Worm (Caenorhabditis elegans) whole organism, late embryonic: Measurements from ENCODE around the gene F10B5.2.

Source experiments
- C08G9.2 ChIP-seq: sonication (generic microtip); optimal IDR thresholded peaks from 2 replicates; lab custom pipeline; 2016; ENCODE audit warnings: mild to moderate bottlenecking, missing genetic modification characterization, moderate library complexity, missing compliant biosample characterization
- K02D7.2 ChIP-seq: sonication (generic microtip); optimal IDR thresholded peaks from 2 replicates; lab custom pipeline; 2017; ENCODE audit warnings: mild to moderate bottlenecking, missing genetic modification characterization, missing compliant biosample characterization
- T23F11.4 ChIP-seq: fragments of 200-800 bp; sonication (Bioruptor generic); optimal IDR thresholded peaks from 2 replicates; lab custom pipeline; 2018; ENCODE audit warnings: mild to moderate bottlenecking, missing genetic modification characterization, missing compliant biosample characterization
- Y22D7AL.16 ChIP-seq: sonication (generic microtip); optimal IDR thresholded peaks from 2 replicates; lab custom pipeline; 2016; ENCODE audit warnings: missing genetic modification characterization, missing compliant biosample characterization
- ahr-1 ChIP-seq: sonication (generic microtip); optimal IDR thresholded peaks from 2 replicates; lab custom pipeline; 2016; ENCODE audit warnings: missing genetic modification characterization, missing compliant biosample characterization
- ama-1 ChIP-seq: fragments of 150-350 bp; optimal IDR thresholded peaks from 2 replicates; lab custom pipeline; 2014
- ceh-18 ChIP-seq: sonication (generic microtip); optimal IDR thresholded peaks from 2 replicates; lab custom pipeline; 2016; ENCODE audit warnings: missing genetic modification characterization, missing compliant biosample characterization
- ceh-19 ChIP-seq: fragments of 200-800 bp; sonication (Bioruptor generic); optimal IDR thresholded peaks from 2 replicates; lab custom pipeline; 2018; ENCODE audit warnings: mild to moderate bottlenecking, missing genetic modification characterization, missing compliant biosample characterization
- ceh-30 ChIP-seq: fragments of 150-350 bp; optimal IDR thresholded peaks from 2 replicates; lab custom pipeline; 2014; ENCODE audit warnings: missing biosample characterization, missing genetic modification characterization
- ceh-31 ChIP-seq: sonication (generic microtip); optimal IDR thresholded peaks from 2 replicates; lab custom pipeline; 2016; ENCODE audit warnings: missing genetic modification characterization, missing compliant biosample characterization
- ceh-45 ChIP-seq: fragments of 200-800 bp; sonication (Bioruptor generic); IDR thresholded peaks from 2 replicates; pipeline ENCODE4 v1.3.6; 2022; ENCODE audit warnings: missing genetic modification reagents, missing genetic modification characterization, missing compliant biosample characterization
- dmd-4 ChIP-seq: sonication (generic microtip); optimal IDR thresholded peaks from 2 replicates; lab custom pipeline; 2016; ENCODE audit warnings: borderline replicate concordance, missing genetic modification characterization, missing compliant biosample characterization
- dve-1 ChIP-seq: sonication (generic microtip); optimal IDR thresholded peaks from 2 replicates; lab custom pipeline; 2017; ENCODE audit warnings: antibody characterized with exemption, mild to moderate bottlenecking, missing genetic modification characterization, missing compliant biosample characterization
- elt-2 ChIP-seq: sonication (generic microtip); optimal IDR thresholded peaks from 2 replicates; lab custom pipeline; 2016; ENCODE audit warnings: missing genetic modification reagents, missing genetic modification characterization, missing compliant biosample characterization
- fax-1 ChIP-seq: sonication (generic microtip); optimal IDR thresholded peaks from 2 replicates; lab custom pipeline; 2016; ENCODE audit warnings: missing genotype, missing genetic modification characterization, missing compliant biosample characterization
- gmeb-2 ChIP-seq: sonication (generic microtip); optimal IDR thresholded peaks from 2 replicates; lab custom pipeline; 2016; ENCODE audit warnings: missing genetic modification characterization, inconsistent platforms, missing compliant biosample characterization
- hlh-30 ChIP-seq: sonication (generic microtip); optimal IDR thresholded peaks from 2 replicates; lab custom pipeline; 2017; ENCODE audit warnings: antibody characterized with exemption, missing genetic modification characterization, missing compliant biosample characterization; ENCODE audit not compliant: insufficient read depth
- hlh-8 ChIP-seq: sonication (generic microtip); optimal IDR thresholded peaks from 2 replicates; lab custom pipeline; 2016; ENCODE audit warnings: missing genotype, missing genetic modification characterization, missing compliant biosample characterization
- madf-2 ChIP-seq: sonication (generic microtip); optimal IDR thresholded peaks from 2 replicates; lab custom pipeline; 2017; ENCODE audit warnings: missing genetic modification characterization, missing compliant biosample characterization
- mec-3 ChIP-seq: sonication (generic microtip); optimal IDR thresholded peaks from 2 replicates; lab custom pipeline; 2016; ENCODE audit warnings: borderline replicate concordance, missing genetic modification characterization, missing compliant biosample characterization
- nfya-1 ChIP-seq: sonication (generic microtip); optimal IDR thresholded peaks from 2 replicates; lab custom pipeline; 2017; ENCODE audit warnings: missing genetic modification characterization, mild to moderate bottlenecking, missing compliant biosample characterization, antibody characterized with exemption, moderate library complexity
- npax-4 ChIP-seq: sonication (generic microtip); optimal IDR thresholded peaks from 2 replicates; lab custom pipeline; 2016; ENCODE audit warnings: missing genetic modification characterization, missing compliant biosample characterization
- odd-2 ChIP-seq: sonication (generic microtip); optimal IDR thresholded peaks from 2 replicates; lab custom pipeline; 2017; ENCODE audit warnings: antibody characterized with exemption, mild to moderate bottlenecking, missing genetic modification characterization, missing compliant biosample characterization
- pax-1 ChIP-seq: fragments of 150-350 bp; optimal IDR thresholded peaks from 2 replicates; lab custom pipeline; 2014; ENCODE audit warnings: missing biosample characterization, missing genetic modification characterization
- ref-2 ChIP-seq: sonication (generic microtip); optimal IDR thresholded peaks from 2 replicates; lab custom pipeline; 2016; ENCODE audit warnings: missing genetic modification characterization, missing compliant biosample characterization
- rnt-1 ChIP-seq: sonication (generic microtip); optimal IDR thresholded peaks from 2 replicates; lab custom pipeline; 2016; ENCODE audit warnings: missing genetic modification characterization, missing compliant biosample characterization
- sdc-2 ChIP-seq: sonication (generic microtip); optimal IDR thresholded peaks from 2 replicates; lab custom pipeline; 2016; ENCODE audit warnings: missing genotype, missing genetic modification characterization, missing compliant biosample characterization
- sox-2 ChIP-seq: fragments of 200-800 bp; sonication (Bioruptor generic); IDR thresholded peaks from 2 replicates; pipeline ENCODE4 v1.3.6; 2022; ENCODE audit warnings: missing genetic modification reagents, missing genetic modification characterization, missing compliant biosample characterization
- sox-4 ChIP-seq: sonication (generic microtip); optimal IDR thresholded peaks from 2 replicates; lab custom pipeline; 2017; ENCODE audit warnings: mild to moderate bottlenecking, missing genetic modification characterization, inconsistent platforms, missing compliant biosample characterization
- tbx-2 ChIP-seq: sonication (generic microtip); optimal IDR thresholded peaks from 2 replicates; lab custom pipeline; 2016; ENCODE audit warnings: missing genetic modification characterization, missing compliant biosample characterization
- unc-42 ChIP-seq: sonication (generic microtip); optimal IDR thresholded peaks from 2 replicates; lab custom pipeline; 2016; ENCODE audit warnings: missing genotype, missing genetic modification characterization, missing compliant biosample characterization
- unc-55 ChIP-seq: sonication (generic microtip); optimal IDR thresholded peaks from 2 replicates; lab custom pipeline; 2017; ENCODE audit warnings: missing biosample characterization, missing genetic modification reagents, missing genetic modification characterization
- zip-5 ChIP-seq: sonication (generic microtip); optimal IDR thresholded peaks from 2 replicates; lab custom pipeline; 2016; ENCODE audit warnings: missing genetic modification characterization, missing compliant biosample characterization

F10B5.2 gene

DNA sequence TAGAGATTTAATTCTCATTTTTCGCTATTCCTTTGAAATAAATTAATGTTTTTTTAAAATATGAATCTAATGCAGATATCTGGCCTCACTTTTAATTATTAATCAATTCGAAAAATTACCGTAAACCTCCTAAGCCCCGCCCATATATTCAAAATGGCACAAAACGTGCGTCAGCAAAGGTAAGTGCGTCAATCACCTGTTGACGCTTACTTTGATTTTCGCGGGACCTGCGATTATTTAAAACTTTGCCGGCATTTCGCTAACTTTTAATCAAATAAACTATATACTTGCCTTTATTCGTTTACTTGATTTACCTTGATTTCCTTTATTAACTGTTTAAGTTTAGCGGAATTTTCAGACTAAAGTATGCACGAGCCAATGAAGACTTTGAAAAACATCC is 13.4 kb downstream of the F10B5.2 start, which contains the start of gene pch-2:
TSS of gene pch-2 (plus strand) at position 359 of the 400 bp plus-strand sequence.
- TF ChIP-seq fax-1 (tag; lab: Kevin White, UChicago) (no peak), ceh-19 (no peak), npax-4 (tag; lab: Kevin White, UChicago) (no peak), unc-42 (peak; percentile 2), pax-1 (tag; lab: Kevin White, UChicago) (no peak), dve-1 (no peak), sdc-2 (no peak), elt-2 (tag; lab: Kevin White, UChicago) (no peak), sox-4 (tag; lab: Kevin White, UChicago) (no peak), nfya-1 (tag; lab: Kevin White, UChicago) (peak; percentile 11)

DNA sequence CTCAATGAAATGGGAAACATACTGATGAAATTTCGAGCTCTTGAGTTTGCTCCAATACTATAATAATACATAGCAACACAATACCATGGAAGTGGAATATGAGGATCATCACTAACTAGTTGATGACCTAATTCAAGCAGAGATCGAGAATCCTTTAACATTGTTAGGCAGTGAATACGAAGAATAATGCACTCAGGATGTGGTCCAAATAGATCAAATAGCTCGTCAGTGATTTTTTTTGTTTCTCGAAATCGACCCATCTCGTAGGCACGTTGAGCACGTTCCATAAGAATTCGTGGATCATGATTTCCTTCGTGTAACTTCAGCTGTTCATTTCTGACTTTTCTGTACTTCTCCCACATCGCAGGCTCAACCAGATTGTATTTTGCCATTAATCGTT is 16.4 kb downstream of the F10B5.2 start:
- TF ChIP-seq ref-2 (tag; lab: Kevin White, UChicago) (no peak), hlh-8 (tag; lab: Kevin White, UChicago) (no peak), zip-5 (tag; lab: Kevin White, UChicago) (no peak), elt-2 (tag; lab: Kevin White, UChicago) (no peak), K02D7.2 (tag; lab: Kevin White, UChicago) (no peak), gmeb-2 (tag; lab: Kevin White, UChicago) (no peak)

DNA sequence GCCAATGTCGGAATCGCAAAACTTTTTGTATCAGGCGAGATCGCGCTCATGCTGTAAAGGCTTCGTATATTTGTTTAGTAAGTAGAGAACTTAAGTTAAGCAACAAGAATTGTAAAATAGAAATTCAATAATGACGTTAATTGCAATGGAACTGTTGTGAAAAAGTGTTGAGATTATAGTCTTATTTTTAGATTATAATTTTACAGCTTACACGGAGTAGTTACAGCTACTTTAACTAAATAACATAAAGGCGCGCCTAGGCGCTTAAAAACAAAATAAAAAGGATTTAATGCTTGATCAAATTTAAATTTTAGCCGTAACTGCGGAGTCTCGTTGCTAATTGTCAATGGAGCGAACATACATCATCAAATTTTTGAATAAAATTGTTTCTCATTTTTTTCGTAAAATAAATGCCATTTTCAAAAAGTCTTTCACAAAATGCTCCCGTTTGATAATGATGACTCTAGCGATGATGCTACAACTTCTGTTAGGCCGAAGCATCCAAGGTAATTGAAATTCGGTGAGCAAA is 17.6 kb downstream of the F10B5.2 start, which contains the start of the genes emb-27 and rrf-3:
TSS of gene emb-27 (minus strand) at position 51 of the 529 bp plus-strand sequence.
TSS of gene rrf-3 (plus strand) at position 346 of the 529 bp plus-strand sequence.
- peak; percentile 11 for TF ChIP-seq unc-55 (GFP tag; lab: Kevin White, UChicago)
- peak; percentile 15 for TF ChIP-seq rnt-1 (tag; lab: Kevin White, UChicago)
- peak; percentile 3 for TF ChIP-seq pax-1 (tag; lab: Kevin White, UChicago)
- peak; percentile 98 for TF ChIP-seq unc-42
- no peak for TF ChIP-seq ceh-31 (tag; lab: Kevin White, UChicago)
- TF ChIP-seq npax-4 (tag; lab: Kevin White, UChicago): no peak

DNA sequence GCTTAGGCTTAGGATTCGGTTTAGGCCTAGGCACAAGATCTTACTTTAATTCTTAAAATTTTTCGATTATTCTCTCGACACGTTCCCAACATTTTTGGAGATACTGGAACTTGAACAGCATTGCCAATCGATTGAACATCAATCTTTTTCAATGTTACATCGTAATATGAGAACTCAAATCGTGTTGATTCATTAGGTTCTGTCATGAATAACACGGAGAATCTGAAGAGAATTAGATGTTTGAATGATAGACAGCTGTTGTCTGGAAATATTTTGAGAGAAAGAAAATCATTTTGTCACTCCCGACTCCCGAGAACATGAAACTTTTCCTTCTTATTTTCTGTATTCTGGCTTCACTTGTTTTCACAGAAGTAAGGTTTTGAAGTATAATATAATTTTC is 24.7 kb downstream of the F10B5.2 start, which contains the start of gene T05C12.15:
TSS of gene T05C12.15 (plus strand) at position 301 of the 400 bp plus-strand sequence.
- TF ChIP-seq unc-55 (GFP tag; lab: Kevin White, UChicago) (peak; percentile 20), zip-5 (tag; lab: Kevin White, UChicago) (no peak)
- TF ChIP-seq, all 69 proteins: peak for 1

DNA sequence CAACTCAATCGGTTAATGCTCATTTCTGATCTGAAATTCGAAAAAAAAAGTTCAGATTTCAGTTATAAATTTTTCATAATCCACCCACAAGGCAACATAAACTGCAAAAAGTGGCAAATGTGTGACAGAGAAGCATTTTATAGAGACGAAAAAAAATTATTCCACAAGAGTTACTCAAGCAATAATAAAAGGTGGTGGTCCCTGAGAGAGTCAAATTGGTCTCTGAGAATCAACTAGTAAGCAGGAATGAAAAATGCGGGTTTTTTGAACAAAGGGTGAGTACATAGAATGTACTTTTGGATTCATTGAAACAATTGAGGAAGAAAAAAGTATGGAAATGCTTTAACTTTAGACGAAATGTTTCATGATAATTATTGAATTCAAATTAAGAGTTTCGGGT is 25.8 kb downstream of the F10B5.2 start, which contains the start of gene T05C12.11:
TSS of gene T05C12.11 (minus strand) at position 101 of the 400 bp plus-strand sequence.
- no peak for TF ChIP-seq dmd-4 (tag; lab: Kevin White, UChicago)
- TF ChIP-seq Y22D7AL.16 (tag; lab: Kevin White, UChicago): no peak
- TF ChIP-seq ama-1 (lab: Kevin White, UChicago): no peak
- no peak for TF ChIP-seq hlh-30
- TF ChIP-seq C08G9.2 (tag; lab: Kevin White, UChicago): no peak

DNA sequence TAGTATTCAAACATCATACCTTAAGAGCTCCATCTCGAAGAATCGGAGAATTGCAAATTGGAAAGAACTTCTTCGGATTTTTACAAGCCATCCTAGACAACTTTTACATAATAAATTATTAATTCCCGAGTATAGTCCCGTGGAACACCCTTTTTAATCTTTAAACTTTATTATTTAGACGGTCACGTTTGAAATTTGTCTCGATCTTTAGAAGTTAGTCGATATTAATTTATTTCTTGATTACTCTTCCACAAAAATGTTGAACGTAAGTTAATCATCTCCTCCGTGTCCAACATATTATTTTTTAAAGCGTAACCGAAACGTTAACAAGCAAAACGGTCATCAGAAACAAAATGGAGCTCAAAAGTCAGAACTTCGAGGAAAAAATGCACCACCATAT is 28.9 kb downstream of the F10B5.2 start, which contains the start of the genes decr-1.3 and T05C12.1:
TSS of gene decr-1.3 (minus strand) at position 101 of the 400 bp plus-strand sequence.
TSS of gene T05C12.1 (plus strand) at position 232 of the 400 bp plus-strand sequence.
- no peak for TF ChIP-seq rnt-1 (tag; lab: Kevin White, UChicago)
- no peak for TF ChIP-seq T23F11.4 (GFP tag; lab: Kevin White, UChicago)
- TF ChIP-seq ceh-45: no peak
- TF ChIP-seq gmeb-2 (tag; lab: Kevin White, UChicago): no peak
- no peak for TF ChIP-seq madf-2

DNA sequence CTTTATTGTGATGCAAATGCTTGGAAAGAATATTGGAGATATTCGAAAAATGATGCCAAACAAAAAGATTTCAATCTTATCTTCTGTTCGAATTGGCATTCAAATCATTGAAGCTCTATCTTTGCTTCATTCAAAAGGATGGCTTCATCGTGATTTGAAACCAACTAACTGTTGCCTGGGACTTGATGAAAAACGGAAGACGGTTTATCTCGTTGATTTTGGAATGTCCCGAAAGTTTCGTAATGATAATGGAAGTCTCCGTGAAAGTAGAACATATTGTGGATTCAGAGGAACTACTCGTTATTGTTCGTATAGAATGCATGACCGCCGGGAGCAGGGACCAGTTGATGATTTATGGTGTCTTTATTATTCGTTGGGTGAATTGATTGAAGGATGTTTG is 29.6 kb downstream of the F10B5.2 start:
- TF ChIP-seq hlh-30: no peak
- no peak for TF ChIP-seq odd-2
- TF ChIP-seq unc-42: no peak
- TF ChIP-seq ceh-30: no peak
- no peak for TF ChIP-seq elt-2 (tag; lab: Kevin White, UChicago)
- TF ChIP-seq tbx-2 (tag; lab: Kevin White, UChicago): no peak
- TF ChIP-seq rnt-1 (tag; lab: Kevin White, UChicago): no peak
- TF ChIP-seq mec-3: no peak
- TF ChIP-seq ahr-1: no peak
- no peak for TF ChIP-seq nfya-1 (tag; lab: Kevin White, UChicago)
- TF ChIP-seq ceh-19: no peak
- TF ChIP-seq dve-1: no peak
- TF ChIP-seq ceh-18: no peak
- TF ChIP-seq sox-2: no peak
